Worm (Caenorhabditis elegans): ENCODE results near the gene Y62F5A.9.

DNA sequence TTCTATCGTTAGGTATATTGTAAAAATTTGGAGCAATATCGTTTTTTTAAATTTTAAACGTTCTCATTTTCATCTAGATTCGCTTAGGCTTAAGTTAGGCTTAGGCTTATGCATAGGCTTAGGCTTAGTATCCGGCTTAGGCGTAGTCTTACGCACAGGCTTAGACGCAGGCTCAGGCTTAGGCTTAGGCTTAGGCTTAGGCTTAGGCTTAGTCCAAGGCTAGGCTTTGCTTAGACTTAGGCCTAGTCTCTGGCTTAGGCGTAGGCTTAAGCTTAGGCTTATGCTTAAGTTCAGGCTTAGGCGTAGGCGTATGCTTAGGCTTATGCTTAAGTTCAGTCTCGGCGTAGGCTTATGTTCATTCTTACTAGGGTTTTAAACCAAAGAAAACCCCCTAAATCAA lies 34.9 kb downstream of the Y62F5A.9 start:
- TF ChIP-seq nhr-237 (tag; optimal IDR thresholded peaks at IDR 0.05) (no peak), elt-3 (tag; optimal IDR thresholded peaks at IDR 0.05) (no peak), mdl-1 (tag; optimal IDR thresholded peaks at IDR 0.05) (no peak), eor-1 (tag; optimal IDR thresholded peaks at IDR 0.05) (no peak), elt-1 (tag; optimal IDR thresholded peaks at IDR 0.05) (no peak)
